Worm (Caenorhabditis elegans) whole organism, late embryonic: Measurements from ENCODE around the gene srg-17.

Source experiments
- C38D4.7 ChIP-seq: fragments of 200-800 bp; sonication (Bioruptor generic); optimal IDR thresholded peaks from 2 replicates; lab custom pipeline; 2018; ENCODE audit warnings: mild to moderate bottlenecking, missing genetic modification characterization, moderate library complexity, missing compliant biosample characterization
- F13H6.1 ChIP-seq: sonication (generic microtip); optimal IDR thresholded peaks from 2 replicates; lab custom pipeline; 2016; ENCODE audit warnings: missing genetic modification characterization, missing compliant biosample characterization
- K09A11.1 ChIP-seq: sonication (generic microtip); optimal IDR thresholded peaks from 2 replicates; lab custom pipeline; 2017; ENCODE audit warnings: antibody characterized with exemption, mild to moderate bottlenecking, missing genetic modification characterization, missing compliant biosample characterization; ENCODE audit not compliant: insufficient read depth
- ceh-18 ChIP-seq: sonication (generic microtip); optimal IDR thresholded peaks from 2 replicates; lab custom pipeline; 2016; ENCODE audit warnings: missing genetic modification characterization, missing compliant biosample characterization
- ceh-2 ChIP-seq: sonication (generic microtip); optimal IDR thresholded peaks from 2 replicates; lab custom pipeline; 2016; ENCODE audit warnings: missing genotype, missing genetic modification characterization, missing compliant biosample characterization
- ceh-22 ChIP-seq: sonication (generic microtip); optimal IDR thresholded peaks from 2 replicates; lab custom pipeline; 2017; ENCODE audit warnings: missing biosample characterization, missing genetic modification characterization
- ceh-24 ChIP-seq: sonication (generic microtip); optimal IDR thresholded peaks from 2 replicates; lab custom pipeline; 2016; ENCODE audit warnings: mild to moderate bottlenecking, missing genetic modification characterization, missing compliant biosample characterization
- ceh-30 ChIP-seq: fragments of 150-350 bp; optimal IDR thresholded peaks from 2 replicates; lab custom pipeline; 2014; ENCODE audit warnings: missing biosample characterization, missing genetic modification characterization
- ceh-31 ChIP-seq: sonication (generic microtip); optimal IDR thresholded peaks from 2 replicates; lab custom pipeline; 2016; ENCODE audit warnings: missing genetic modification characterization, missing compliant biosample characterization
- ceh-34 ChIP-seq: sonication (generic microtip); optimal IDR thresholded peaks from 2 replicates; lab custom pipeline; 2016; ENCODE audit warnings: mild to moderate bottlenecking, missing genetic modification characterization, missing compliant biosample characterization
- ceh-48 ChIP-seq: sonication (generic microtip); optimal IDR thresholded peaks from 2 replicates; lab custom pipeline; 2016; ENCODE audit warnings: missing genetic modification characterization, inconsistent platforms, missing compliant biosample characterization
- ceh-6 ChIP-seq: fragments of 200-800 bp; sonication (Bioruptor generic); optimal IDR thresholded peaks from 2 replicates; lab custom pipeline; 2018; ENCODE audit warnings: mild to moderate bottlenecking, missing genetic modification characterization, missing compliant biosample characterization
- che-1 ChIP-seq: sonication (generic microtip); optimal IDR thresholded peaks from 2 replicates; lab custom pipeline; 2016; ENCODE audit warnings: mild to moderate bottlenecking, missing genetic modification characterization, missing compliant biosample characterization
- dmd-4 ChIP-seq: sonication (generic microtip); optimal IDR thresholded peaks from 2 replicates; lab custom pipeline; 2016; ENCODE audit warnings: borderline replicate concordance, missing genetic modification characterization, missing compliant biosample characterization
- fkh-6 ChIP-seq: sonication (generic microtip); optimal IDR thresholded peaks from 2 replicates; lab custom pipeline; 2016; ENCODE audit warnings: missing genetic modification characterization, missing compliant biosample characterization
- gmeb-2 ChIP-seq: sonication (generic microtip); optimal IDR thresholded peaks from 2 replicates; lab custom pipeline; 2016; ENCODE audit warnings: missing genetic modification characterization, inconsistent platforms, missing compliant biosample characterization
- hlh-13 ChIP-seq: fragments of 200-800 bp; sonication (Bioruptor generic); optimal IDR thresholded peaks from 2 replicates; lab custom pipeline; 2018; ENCODE audit warnings: mild to moderate bottlenecking, missing genetic modification characterization, missing compliant biosample characterization
- hlh-30 ChIP-seq: sonication (generic microtip); optimal IDR thresholded peaks from 2 replicates; lab custom pipeline; 2017; ENCODE audit warnings: antibody characterized with exemption, missing genetic modification characterization, missing compliant biosample characterization; ENCODE audit not compliant: insufficient read depth
- hlh-6 ChIP-seq: sonication (generic microtip); optimal IDR thresholded peaks from 2 replicates; lab custom pipeline; 2016; ENCODE audit warnings: missing genotype, missing genetic modification characterization, missing compliant biosample characterization
- hlh-8 ChIP-seq: sonication (generic microtip); optimal IDR thresholded peaks from 2 replicates; lab custom pipeline; 2016; ENCODE audit warnings: missing genotype, missing genetic modification characterization, missing compliant biosample characterization
- lim-6 ChIP-seq: sonication (generic microtip); optimal IDR thresholded peaks from 2 replicates; lab custom pipeline; 2016; ENCODE audit warnings: missing genetic modification characterization, missing compliant biosample characterization
- mec-3 ChIP-seq: sonication (generic microtip); optimal IDR thresholded peaks from 2 replicates; lab custom pipeline; 2016; ENCODE audit warnings: borderline replicate concordance, missing genetic modification characterization, missing compliant biosample characterization
- nfya-1 ChIP-seq: sonication (generic microtip); optimal IDR thresholded peaks from 2 replicates; lab custom pipeline; 2017; ENCODE audit warnings: missing genetic modification characterization, mild to moderate bottlenecking, missing compliant biosample characterization, antibody characterized with exemption, moderate library complexity
- nhr-232 ChIP-seq: sonication (generic microtip); optimal IDR thresholded peaks from 2 replicates; lab custom pipeline; 2016; ENCODE audit warnings: missing genetic modification characterization, missing compliant biosample characterization
- npax-4 ChIP-seq: sonication (generic microtip); optimal IDR thresholded peaks from 2 replicates; lab custom pipeline; 2016; ENCODE audit warnings: missing genetic modification characterization, missing compliant biosample characterization
- odd-2 ChIP-seq: sonication (generic microtip); optimal IDR thresholded peaks from 2 replicates; lab custom pipeline; 2017; ENCODE audit warnings: antibody characterized with exemption, mild to moderate bottlenecking, missing genetic modification characterization, missing compliant biosample characterization
- pha-2 ChIP-seq: sonication (generic microtip); optimal IDR thresholded peaks from 2 replicates; lab custom pipeline; 2017; ENCODE audit warnings: mild to moderate bottlenecking, missing genetic modification characterization, missing compliant biosample characterization
- pha-4 ChIP-seq: fragments of 150-350 bp; optimal IDR thresholded peaks from 2 replicates; lab custom pipeline; 2018; ENCODE audit warnings: missing biosample characterization, missing genetic modification reagents, missing genetic modification characterization
- pros-1 ChIP-seq: fragments of 150-350 bp; optimal IDR thresholded peaks from 2 replicates; lab custom pipeline; 2014; ENCODE audit warnings: missing biosample characterization, missing genetic modification reagents, missing genetic modification characterization
- ref-2 ChIP-seq: sonication (generic microtip); optimal IDR thresholded peaks from 2 replicates; lab custom pipeline; 2016; ENCODE audit warnings: missing genetic modification characterization, missing compliant biosample characterization
- sox-2 ChIP-seq: fragments of 200-800 bp; sonication (Bioruptor generic); IDR thresholded peaks from 2 replicates; pipeline ENCODE4 v1.3.6; 2022; ENCODE audit warnings: missing genetic modification reagents, missing genetic modification characterization, missing compliant biosample characterization
- sox-4 ChIP-seq: sonication (generic microtip); optimal IDR thresholded peaks from 2 replicates; lab custom pipeline; 2017; ENCODE audit warnings: mild to moderate bottlenecking, missing genetic modification characterization, inconsistent platforms, missing compliant biosample characterization
- ttx-3 ChIP-seq: sonication (generic microtip); optimal IDR thresholded peaks from 2 replicates; lab custom pipeline; 2016; ENCODE audit warnings: missing genetic modification reagents, missing genetic modification characterization, missing compliant biosample characterization
- unc-3 ChIP-seq, 2 experiments: fragments of 200-800 bp in 1 of 2; sonication (Bioruptor generic) in 1 of 2; sonication (generic microtip) in 1 of 2; conservative IDR thresholded peaks in 1 of 2; optimal IDR thresholded peaks in 1 of 2; 2 replicates each; pipeline versions ENCODE4 v1.3.6 to Lab custom; 2016 to 2022; ENCODE audit warnings: missing compliant biosample characterization in 2 of 2, missing genetic modification characterization in 2 of 2, missing genetic modification reagents in 1 of 2
- unc-42 ChIP-seq: sonication (generic microtip); optimal IDR thresholded peaks from 2 replicates; lab custom pipeline; 2016; ENCODE audit warnings: missing genotype, missing genetic modification characterization, missing compliant biosample characterization
- unc-86 ChIP-seq: sonication (generic microtip); optimal IDR thresholded peaks from 2 replicates; lab custom pipeline; 2016; ENCODE audit warnings: missing genetic modification characterization, missing compliant biosample characterization
- zip-5 ChIP-seq: sonication (generic microtip); optimal IDR thresholded peaks from 2 replicates; lab custom pipeline; 2016; ENCODE audit warnings: missing genetic modification characterization, missing compliant biosample characterization
- ztf-16 ChIP-seq: sonication (generic microtip); optimal IDR thresholded peaks from 2 replicates; lab custom pipeline; 2017; ENCODE audit warnings: missing genetic modification characterization, missing compliant biosample characterization

Gene srg-17

DNA sequence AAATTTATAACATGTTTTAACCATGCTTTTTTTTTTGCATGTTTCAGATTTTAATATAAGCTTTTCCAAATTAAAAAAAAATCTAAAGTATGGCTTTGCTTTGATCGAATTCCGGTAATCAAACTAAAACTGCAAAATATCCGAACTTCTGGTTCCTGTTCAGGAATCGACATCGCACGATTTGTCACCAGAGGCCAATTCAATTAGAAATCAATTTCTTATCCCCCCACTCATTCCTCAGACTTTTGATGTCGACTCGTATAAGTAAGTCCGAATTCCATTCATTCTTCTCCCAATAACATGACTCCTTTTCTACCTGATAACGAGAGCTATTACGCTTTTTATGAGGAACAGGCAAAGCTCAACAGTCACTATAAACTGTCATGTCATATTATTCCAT, 25.3 kb upstream of the srg-17 start, which contains the start of gene srh-27:
Gene srh-27, plus strand, starts transcription at position 301 of the 400 bp plus-strand sequence.
- TF ChIP-seq ceh-34 (tag; lab: Kevin White, UChicago) (no peak), hlh-8 (tag; lab: Kevin White, UChicago) (no peak), hlh-6 (tag; lab: Kevin White, UChicago) (no peak), pros-1 (no peak), C38D4.7 (GFP tag; lab: Kevin White, UChicago) (no peak), unc-86 (no peak), npax-4 (tag; lab: Kevin White, UChicago) (no peak), gmeb-2 (tag; lab: Kevin White, UChicago) (no peak), mec-3 (no peak), dmd-4 (tag; lab: Kevin White, UChicago) (no peak), lim-6 (tag; lab: Kevin White, UChicago) (no peak), F13H6.1 (tag; lab: Kevin White, UChicago) (no peak), ceh-24 (tag; lab: Kevin White, UChicago) (no peak), pha-2 (tag; lab: Kevin White, UChicago) (no peak), zip-5 (tag; lab: Kevin White, UChicago) (no peak), ceh-2 (tag; lab: Kevin White, UChicago) (no peak), unc-42 (no peak), ztf-16 (tag; lab: Kevin White, UChicago) (no peak)

DNA sequence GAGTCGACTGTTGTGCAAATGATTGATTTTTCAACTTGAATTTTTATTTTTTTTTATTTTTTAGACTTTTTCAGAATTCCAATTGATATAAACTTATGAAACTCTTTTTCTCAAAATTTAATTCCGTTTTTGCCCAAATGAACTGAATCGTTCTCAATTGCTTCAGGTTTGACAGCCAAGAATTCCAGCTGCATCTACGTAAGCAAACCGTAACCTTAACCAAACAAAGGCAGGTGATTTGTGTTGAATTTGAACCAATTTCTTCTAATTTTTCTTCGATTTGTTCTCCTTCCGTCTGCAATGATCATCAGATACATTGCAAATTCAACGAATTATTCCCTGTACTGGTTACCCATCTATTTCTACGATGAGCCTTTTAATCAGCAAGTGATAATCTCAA, 23.7 kb upstream of the srg-17 start, which contains the start of gene sre-34:
Gene sre-34, plus strand, starts transcription at position 301 of the 400 bp plus-strand sequence.
- TF ChIP-seq F13H6.1 (tag; lab: Kevin White, UChicago) (no peak), npax-4 (tag; lab: Kevin White, UChicago) (no peak), ceh-18 (tag; lab: Kevin White, UChicago) (no peak), odd-2 (tag; lab: Kevin White, UChicago) (no peak), ceh-2 (tag; lab: Kevin White, UChicago) (no peak), C38D4.7 (GFP tag; lab: Kevin White, UChicago) (no peak), che-1 (tag; lab: Kevin White, UChicago) (no peak), nfya-1 (tag; lab: Kevin White, UChicago) (no peak), hlh-13 (GFP tag; lab: Kevin White, UChicago) (no peak), unc-3 (GFP tag; conservative IDR thresholded peaks at IDR 0.05; lab: Robert Waterston, UW) (no peak), unc-3 (tag; optimal IDR thresholded peaks at IDR 0.05; lab: Kevin White, UChicago) (no peak), mec-3 (no peak), hlh-6 (tag; lab: Kevin White, UChicago) (no peak), ceh-48 (no peak), sox-4 (tag; lab: Kevin White, UChicago) (no peak)

DNA sequence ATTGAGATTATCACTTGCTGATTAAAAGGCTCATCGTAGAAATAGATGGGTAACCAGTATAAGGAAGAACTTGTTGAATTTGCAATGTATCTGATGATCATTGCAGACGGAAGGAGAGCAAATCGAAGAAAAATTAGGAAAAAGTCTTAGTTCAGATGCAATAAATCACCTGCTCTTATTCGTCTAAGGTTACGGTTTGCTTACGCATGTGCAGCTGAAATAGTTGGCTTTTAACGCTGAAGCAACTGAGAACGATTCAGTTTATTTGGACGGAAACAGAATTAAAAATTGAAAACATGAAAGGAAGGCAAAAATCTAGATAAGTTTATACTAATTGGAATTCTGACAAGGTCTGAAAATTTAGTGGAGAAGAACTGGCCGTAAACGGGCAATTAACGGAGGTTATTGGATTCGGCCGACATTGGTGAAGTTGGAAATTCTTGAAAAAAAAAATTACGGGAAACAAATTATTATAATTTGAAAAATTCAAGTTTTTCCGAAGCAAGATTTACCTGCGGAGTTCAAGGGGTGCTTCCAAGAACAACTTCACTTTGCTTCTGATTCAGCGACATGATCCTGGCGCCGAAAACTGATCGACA, 20.7 kb upstream of the srg-17 start, which contains the start of the genes sre-35 and sre-33:
Gene sre-35, minus strand, starts transcription at position 101 of the 599 bp plus-strand sequence.
Gene sre-33, plus strand, starts transcription at position 549 of the 599 bp plus-strand sequence.
- TF ChIP-seq ceh-31 (no peak), ceh-6 (GFP tag; lab: Kevin White, UChicago) (no peak), npax-4 (tag; lab: Kevin White, UChicago) (no peak), ref-2 (tag; lab: Kevin White, UChicago) (no peak), pha-4 (tag; lab: Kevin White, UChicago) (no peak), ceh-30 (tag; lab: Kevin White, UChicago) (no peak), K09A11.1 (tag; lab: Kevin White, UChicago) (no peak), unc-86 (no peak), ceh-2 (tag; lab: Kevin White, UChicago) (no peak), ceh-24 (tag; lab: Kevin White, UChicago) (no peak), hlh-30 (tag; lab: Kevin White, UChicago) (no peak), F13H6.1 (tag; lab: Kevin White, UChicago) (no peak), fkh-6 (tag; lab: Kevin White, UChicago) (no peak), ceh-22 (no peak), sox-2 (GFP tag; lab: Robert Waterston, UW) (no peak), ttx-3 (tag; lab: Kevin White, UChicago) (no peak), hlh-13 (GFP tag; lab: Kevin White, UChicago) (no peak), unc-42 (no peak), pha-2 (tag; lab: Kevin White, UChicago) (no peak), nhr-232 (no peak)
